Worm (Caenorhabditis elegans) whole organism, L3 larva: Measurements from ENCODE around the gene ruvb-2.

Source experiments
- ama-1 ChIP-seq: fragments of 150-350 bp; optimal IDR thresholded peaks from 2 replicates; lab custom pipeline; 2018
- ceh-16 ChIP-seq: sonication (generic microtip); optimal IDR thresholded peaks from 2 replicates; lab custom pipeline; 2017; ENCODE audit warnings: missing biosample characterization, missing genetic modification characterization
- ceh-28 ChIP-seq: fragments of 150-350 bp; optimal IDR thresholded peaks from 2 replicates; lab custom pipeline; 2014; ENCODE audit warnings: missing biosample characterization, missing genetic modification reagents, missing genetic modification characterization
- egl-27 ChIP-seq: sonication (generic microtip); optimal IDR thresholded peaks from 4 replicates; lab custom pipeline; 2017; ENCODE audit warnings: missing biosample characterization, missing genetic modification reagents, missing genetic modification characterization
- egl-5 ChIP-seq: fragments of 150-350 bp; optimal IDR thresholded peaks from 2 replicates; lab custom pipeline; 2017; ENCODE audit warnings: missing biosample characterization, missing genetic modification reagents, missing genetic modification characterization, inconsistent platforms
- elt-3 ChIP-seq, 3 experiments: fragments of 150-350 bp in 1 of 3; sonication (generic microtip) in 2 of 3; optimal IDR thresholded peaks; 2 replicates in 2 of 3; 4 replicates in 1 of 3; lab custom pipeline; 2014 to 2017; ENCODE audit warnings: missing biosample characterization in 3 of 3, missing genetic modification characterization in 3 of 3
- nhr-12 ChIP-seq: fragments of 150-350 bp; optimal IDR thresholded peaks from 2 replicates; lab custom pipeline; 2014; ENCODE audit warnings: missing biosample characterization, missing genetic modification characterization
- nhr-76 ChIP-seq: fragments of 150-350 bp; sonication (generic microtip); optimal IDR thresholded peaks from 5 replicates; lab custom pipeline; 2014; ENCODE audit warnings: missing biosample characterization, missing genetic modification characterization
- pha-4 ChIP-seq: fragments of 150-350 bp; optimal IDR thresholded peaks from 2 replicates; lab custom pipeline; 2014; ENCODE audit warnings: missing biosample characterization, missing genetic modification reagents, missing genetic modification characterization
- sea-2 ChIP-seq: fragments of 150-350 bp; sonication (generic microtip); optimal IDR thresholded peaks from 4 replicates; lab custom pipeline; 2014; ENCODE audit warnings: missing biosample characterization, missing genetic modification reagents, missing genetic modification characterization
- unc-62 ChIP-seq: fragments of 150-350 bp; sonication (generic microtip); optimal IDR thresholded peaks from 4 replicates; lab custom pipeline; 2014; ENCODE audit warnings: missing biosample characterization, missing genetic modification reagents, missing genetic modification characterization
- ztf-4 ChIP-seq: fragments of 150-350 bp; optimal IDR thresholded peaks from 2 replicates; lab custom pipeline; 2014; ENCODE audit warnings: missing biosample characterization, missing genetic modification characterization

DNA sequence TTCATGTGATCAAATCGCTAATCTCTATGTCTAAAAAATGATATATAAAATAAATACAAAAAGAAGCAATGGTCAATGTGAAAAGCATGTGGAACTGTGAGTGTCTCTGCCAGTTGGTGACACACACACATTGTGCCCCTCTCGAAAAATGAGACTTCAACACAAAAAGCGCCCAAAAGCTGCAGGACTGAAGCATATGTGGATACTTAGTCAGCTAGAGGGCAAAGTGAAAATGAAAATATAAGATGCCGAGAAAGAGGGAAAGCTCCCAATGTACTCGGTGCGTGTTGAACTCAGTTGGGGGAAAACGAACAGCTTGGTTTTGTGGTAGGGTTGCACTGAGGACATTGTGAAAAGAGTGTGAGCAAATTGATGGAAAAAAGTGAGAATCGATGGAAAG, 38.0 kb downstream of the ruvb-2 start:
- no peak for TF ChIP-seq ztf-4
- TF ChIP-seq ama-1 (lab: Kevin White, UChicago), result no peak
- TF ChIP-seq ceh-16, result no peak
- peak; percentile 39 for TF ChIP-seq ceh-28
- no peak for TF ChIP-seq nhr-76
- no peak for TF ChIP-seq sea-2 (GFP tag; lab: Kevin White, UChicago)
- peak; percentile 87 for TF ChIP-seq pha-4 (tag; lab: Kevin White, UChicago)
- TF ChIP-seq egl-5 (tag; lab: Kevin White, UChicago), result no peak
- no peak for TF ChIP-seq nhr-12
- no peak for TF ChIP-seq egl-27 (tag; lab: Kevin White, UChicago)
- TF ChIP-seq unc-62 (GFP tag; lab: Kevin White, UChicago), result no peak
- TF ChIP-seq elt-3 (tag; optimal IDR thresholded peaks at IDR 0.05; lab: Kevin White, UChicago), result no peak
